Worm (Caenorhabditis elegans) whole organism, L4/young adult: Measurements from ENCODE around the gene col-116.

Source experiments
- W03F9.2 ChIP-seq: fragments of 150-350 bp; optimal IDR thresholded peaks from 2 replicates; lab custom pipeline; 2014; ENCODE audit warnings: missing biosample characterization, missing genetic modification characterization
- him-1 ChIP-seq: sonication (generic microtip); optimal IDR thresholded peaks from 2 replicates; lab custom pipeline; 2016; ENCODE audit warnings: missing genotype, missing genetic modification reagents, missing genetic modification characterization, missing compliant biosample characterization

ce11 chrIV:8317800-8318199, 37.9 kb upstream of the col-116 start:
- no peak for TF ChIP-seq him-1 (tag; lab: Kevin White, UChicago)
- TF ChIP-seq W03F9.2 (tag; lab: Kevin White, UChicago), result no peak
